ENCODE assay signal across 1 fruit fly cellular context in the genomic region with DNA sequence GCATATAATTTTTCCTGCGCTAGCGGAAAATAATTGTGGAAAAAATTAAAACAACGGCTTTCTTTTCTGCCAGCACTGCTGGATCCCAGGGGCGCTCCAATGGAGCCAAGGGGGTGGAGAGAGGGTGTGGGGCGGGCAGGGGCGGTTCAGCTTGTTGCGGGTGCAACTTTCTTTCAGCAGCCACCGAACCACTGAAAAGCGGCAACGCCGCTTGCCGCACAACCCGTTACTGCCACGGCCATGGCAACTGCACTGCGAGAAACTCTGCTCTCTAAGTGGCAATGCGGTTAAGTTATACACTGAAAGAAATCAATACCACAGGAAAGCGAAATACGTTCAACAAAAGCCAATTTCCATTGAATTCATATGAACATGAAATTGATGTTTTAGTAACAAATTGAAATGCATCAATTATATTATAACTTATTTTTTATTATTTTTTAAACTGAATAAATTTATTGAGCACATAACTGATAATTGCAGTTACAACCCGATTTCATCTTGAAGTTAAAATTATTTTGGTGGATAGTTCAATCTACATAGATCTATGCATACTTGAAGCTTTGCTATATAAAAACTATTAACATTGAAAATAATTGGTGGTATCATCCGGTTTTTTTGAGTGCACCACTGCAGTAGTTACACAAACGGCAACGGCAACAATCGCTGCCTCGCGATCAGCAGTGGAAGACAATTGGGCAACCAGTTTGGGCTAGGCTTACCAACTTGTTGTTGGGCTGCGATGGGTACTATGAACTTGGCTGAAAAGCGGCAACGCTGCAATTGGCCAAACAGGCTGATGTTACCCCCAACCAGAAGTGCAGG.
TF ChIP-seq lines count a peak whose summit lies in the region.

No protein-coding gene starts in this region.

TF ChIP-seq in whole organism, embryonic, 481 proteins besides CTCF, POLR2A, EP300 and RAD21 (continued from another document and continues in another):
- TF ChIP-seq rib (GFP tag; IDR thresholded peaks at IDR 0.05; lab: Robert Waterston, UW) (peak; percentile 77), Oli (tag; optimal IDR thresholded peaks at IDR 0.05; lab: Kevin White, UChicago) (peak; percentile 80), Hmx (GFP tag; optimal IDR thresholded peaks at IDR 0.05; lab: Kevin White, UChicago) (no peak), sug (tag; optimal IDR thresholded peaks at IDR 0.05; lab: Kevin White, UChicago) (peak; percentile 66), CG13296 (GFP tag; optimal IDR thresholded peaks at IDR 0.05; lab: Kevin White, UChicago) (peak; percentile 76), CG4617 (GFP tag; optimal IDR thresholded peaks at IDR 0.05; lab: Kevin White, UChicago; ENCODE audit: borderline replicate concordance) (peak; percentile 49), CG1529 (GFP tag; optimal IDR thresholded peaks at IDR 0.05; lab: Kevin White, UChicago) (peak; percentile 76), CG10431 (GFP tag; optimal IDR thresholded peaks at IDR 0.05; lab: Kevin White, UChicago) (peak; percentile 26), HLHmδ (GFP tag; optimal IDR thresholded peaks at IDR 0.05; lab: Kevin White, UChicago) (peak; percentile 34), Hmr (GFP tag; optimal IDR thresholded peaks at IDR 0.05; lab: Kevin White, UChicago) (peak; percentile 66), HmgZ (tag; optimal IDR thresholded peaks at IDR 0.05; lab: Kevin White, UChicago) (peak; percentile 13), Ptx1 (GFP tag; IDR thresholded peaks at IDR 0.05; lab: Robert Waterston, UW) (peak; percentile 64), Ets65A (GFP tag; lab: Kevin White, UChicago) (peak; percentile 76), salm (tag; optimal IDR thresholded peaks at IDR 0.05; lab: Kevin White, UChicago) (peak; percentile 10), CG10565 (GFP tag; optimal IDR thresholded peaks at IDR 0.05; lab: Kevin White, UChicago) (peak; percentile 19), CG7372 (GFP tag; IDR thresholded peaks at IDR 0.05; lab: Robert Waterston, UW) (peak; percentile 74), CG15073 (GFP tag; optimal IDR thresholded peaks at IDR 0.05; lab: Kevin White, UChicago) (no peak), HLH3B (GFP tag; IDR thresholded peaks at IDR 0.05; lab: Robert Waterston, UW) (peak; percentile 65), CG10959 (GFP tag; IDR thresholded peaks at IDR 0.05; lab: Robert Waterston, UW) (peak; percentile 52), Hr3 (GFP tag; optimal IDR thresholded peaks at IDR 0.05; lab: Kevin White, UChicago) (peak; percentile 80), CG9797 (GFP tag; optimal IDR thresholded peaks at IDR 0.05; lab: Kevin White, UChicago) (peak; percentile 20), CG34376 (GFP tag; optimal IDR thresholded peaks at IDR 0.05; lab: Kevin White, UChicago) (peak; percentile 32), TFAM (GFP tag; optimal IDR thresholded peaks at IDR 0.05; lab: Kevin White, UChicago) (no peak), gcm (GFP tag; optimal IDR thresholded peaks at IDR 0.05; lab: Kevin White, UChicago) (peak; percentile 76), maf-S (GFP tag; optimal IDR thresholded peaks at IDR 0.05; lab: Kevin White, UChicago) (no peak), Fer3 (tag; optimal IDR thresholded peaks at IDR 0.05; lab: Kevin White, UChicago) (peak; percentile 54), Lhr (GFP tag; optimal IDR thresholded peaks at IDR 0.05; lab: Kevin White, UChicago) (peak; percentile 42), dm (GFP tag; optimal IDR thresholded peaks at IDR 0.05; lab: Kevin White, UChicago) (no peak), emc (GFP tag; optimal IDR thresholded peaks at IDR 0.05; lab: Kevin White, UChicago) (no peak), CG17829 (tag; optimal IDR thresholded peaks at IDR 0.05; lab: Kevin White, UChicago) (peak; percentile 81), toy (GFP tag; IDR thresholded peaks at IDR 0.05; lab: Robert Waterston, UW) (0 out of 2 replicates have a peak, but pooled peaks have one; percentile 35), Bteb2 (GFP tag; optimal IDR thresholded peaks at IDR 0.05; lab: Kevin White, UChicago) (peak; percentile 1), lola (GFP tag; optimal IDR thresholded peaks at IDR 0.05; lab: Kevin White, UChicago) (peak in 1 of 3 experiments; percentile 90), aop (GFP tag; IDR thresholded peaks at IDR 0.05; lab: Robert Waterston, UW) (peak; percentile 23; the same call in 1 of the 2 replicates), CG12071 (GFP tag; optimal IDR thresholded peaks at IDR 0.05; lab: Kevin White, UChicago) (peak; percentile 33), fru (optimal IDR thresholded peaks at IDR 0.05; lab: Kevin White, UChicago) (no peak), tio (GFP tag; optimal IDR thresholded peaks at IDR 0.05; lab: Kevin White, UChicago) (peak; percentile 80), Dek (tag; optimal IDR thresholded peaks at IDR 0.05; lab: Kevin White, UChicago) (peak; percentile 25), en (GFP tag; optimal IDR thresholded peaks at IDR 0.05; lab: Kevin White, UChicago) (no peak), insv (GFP tag; optimal IDR thresholded peaks at IDR 0.05; lab: Kevin White, UChicago) (peak in 1 of 2 experiments; percentile 18), CG30403 (GFP tag; optimal IDR thresholded peaks at IDR 0.05; lab: Kevin White, UChicago) (peak; percentile 89), CG12769 (tag; optimal IDR thresholded peaks at IDR 0.05; lab: Kevin White, UChicago) (peak; percentile 63), Pdp1 (GFP tag; optimal IDR thresholded peaks at IDR 0.05; lab: Kevin White, UChicago) (peak; percentile 56 to 58), odd (GFP tag; optimal IDR thresholded peaks at IDR 0.05; lab: Kevin White, UChicago) (peak; percentile 76), sob (GFP tag; IDR thresholded peaks at IDR 0.05; lab: Robert Waterston, UW) (peak; percentile 79), CG6254 (GFP tag; optimal IDR thresholded peaks at IDR 0.05; lab: Kevin White, UChicago) (peak; percentile 80), Opbp (GFP tag; IDR thresholded peaks at IDR 0.05; lab: Robert Waterston, UW; ENCODE audit: partially characterized antibody) (peak; percentile 77; the same call in 2 of the 3 replicates), CG15479 (GFP tag; optimal IDR thresholded peaks at IDR 0.05; lab: Kevin White, UChicago) (peak; percentile 61), ham (GFP tag; IDR thresholded peaks at IDR 0.05; lab: Robert Waterston, UW) (peak; percentile 59; the same call in 1 of the 2 replicates), Med (GFP tag; lab: Kevin White, UChicago) (peak; percentile 88), CG9876 (GFP tag; optimal IDR thresholded peaks at IDR 0.05; lab: Kevin White, UChicago) (no peak), CG11695 (GFP tag; IDR thresholded peaks at IDR 0.05; lab: Robert Waterston, UW) (peak; percentile 71; the same call in 2 of the 3 replicates), Sry-β (GFP tag; optimal IDR thresholded peaks at IDR 0.05; lab: Kevin White, UChicago) (peak; percentile 37), gsb (GFP tag; IDR thresholded peaks at IDR 0.05; lab: Robert Waterston, UW) (peak; percentile 65), dysf (GFP tag; IDR thresholded peaks at IDR 0.05; lab: Robert Waterston, UW) (peak; percentile 69; the same call in 1 of the 3 replicates), MTF-1 (GFP tag; optimal IDR thresholded peaks at IDR 0.05; lab: Kevin White, UChicago; ENCODE audit: borderline replicate concordance) (peak; percentile 30), phol (tag; optimal IDR thresholded peaks at IDR 0.05; lab: Kevin White, UChicago) (peak; percentile 89), CG6813 (GFP tag; optimal IDR thresholded peaks at IDR 0.05; lab: Kevin White, UChicago) (peak; percentile 64), mirr (GFP tag; optimal IDR thresholded peaks at IDR 0.05; lab: Kevin White, UChicago) (no peak), peb (GFP tag; IDR thresholded peaks at IDR 0.05; lab: Robert Waterston, UW) (peak; percentile 47; the same call in 1 of the 2 replicates), Jarid2 (GFP tag; optimal IDR thresholded peaks at IDR 0.05; lab: Kevin White, UChicago) (peak; percentile 46), dpn (GFP tag; optimal IDR thresholded peaks at IDR 0.05; lab: Kevin White, UChicago) (peak; percentile 9 to 78), eyg (GFP tag; optimal IDR thresholded peaks at IDR 0.05; lab: Kevin White, UChicago) (peak; percentile 17), schlank (tag; optimal IDR thresholded peaks at IDR 0.05; lab: Kevin White, UChicago) (peak; percentile 24), Hand (GFP tag; optimal IDR thresholded peaks at IDR 0.05; lab: Kevin White, UChicago) (peak; percentile 64), dmrt11E (tag; optimal IDR thresholded peaks at IDR 0.05; lab: Kevin White, UChicago) (peak; percentile 86), Nf-YC (tag; optimal IDR thresholded peaks at IDR 0.05; lab: Kevin White, UChicago) (peak; percentile 72), CG13287 (GFP tag; IDR thresholded peaks at IDR 0.05; lab: Robert Waterston, UW; ENCODE audit: partially characterized antibody) (no peak), ranshi (GFP tag; IDR thresholded peaks at IDR 0.05; lab: Robert Waterston, UW) (peak; percentile 63), CG13624 (GFP tag; optimal IDR thresholded peaks at IDR 0.05; lab: Kevin White, UChicago) (no peak), crp (GFP tag; optimal IDR thresholded peaks at IDR 0.05; lab: Kevin White, UChicago) (peak in 1 of 2 experiments; percentile 32), wek (GFP tag; optimal IDR thresholded peaks at IDR 0.05; lab: Kevin White, UChicago) (no peak), pum (GFP tag; optimal IDR thresholded peaks at IDR 0.05; lab: Kevin White, UChicago) (peak; percentile 8), CG15514 (GFP tag; optimal IDR thresholded peaks at IDR 0.05; lab: Kevin White, UChicago) (peak; percentile 41), MBD-R2 (GFP tag; IDR thresholded peaks at IDR 0.05; lab: Robert Waterston, UW) (peak; percentile 56), CG7839 (tag; optimal IDR thresholded peaks at IDR 0.05; lab: Kevin White, UChicago) (peak; percentile 82), Hsf (GFP tag; optimal IDR thresholded peaks at IDR 0.05; lab: Kevin White, UChicago) (peak; percentile 60), Dp (GFP tag; optimal IDR thresholded peaks at IDR 0.05; lab: Kevin White, UChicago) (no peak), Eip74EF (GFP tag; optimal IDR thresholded peaks at IDR 0.05; lab: Kevin White, UChicago) (peak in 1 of 2 experiments; percentile 79), CG9437 (GFP tag; optimal IDR thresholded peaks at IDR 0.05; lab: Kevin White, UChicago) (peak; percentile 78), CG8089 (GFP tag; optimal IDR thresholded peaks at IDR 0.05; lab: Kevin White, UChicago) (peak; percentile 20), Stat92E (GFP tag; optimal IDR thresholded peaks at IDR 0.05; lab: Kevin White, UChicago) (peak in 1 of 3 experiments; percentile 86), Fer2 (tag; optimal IDR thresholded peaks at IDR 0.05; lab: Kevin White, UChicago) (no peak), zf30C (GFP tag; optimal IDR thresholded peaks at IDR 0.05; lab: Kevin White, UChicago) (peak; percentile 97), CoRest (tag; optimal IDR thresholded peaks at IDR 0.05; lab: Kevin White, UChicago) (peak; percentile 91), CG9215 (GFP tag; IDR thresholded peaks at IDR 0.05; lab: Robert Waterston, UW) (peak; percentile 64; the same call in 1 of the 2 replicates), gro (GFP tag; optimal IDR thresholded peaks at IDR 0.05; lab: Kevin White, UChicago) (no peak), HLH54F (GFP tag; optimal IDR thresholded peaks at IDR 0.05; lab: Kevin White, UChicago) (no peak), CG14860 (GFP tag; IDR thresholded peaks at IDR 0.05; lab: Robert Waterston, UW; ENCODE audit: partially characterized antibody) (no peak; the same call in 2 of the 3 replicates), CG4328 (GFP tag; optimal IDR thresholded peaks at IDR 0.05; lab: Kevin White, UChicago) (peak; percentile 71), stwl (tag; optimal IDR thresholded peaks at IDR 0.05; lab: Kevin White, UChicago) (no peak), CG3407 (GFP tag; optimal IDR thresholded peaks at IDR 0.05; lab: Kevin White, UChicago) (peak; percentile 100), Sox100B (GFP tag; optimal IDR thresholded peaks at IDR 0.05; lab: Kevin White, UChicago) (peak; percentile 92), CG3163 (GFP tag; optimal IDR thresholded peaks at IDR 0.05; lab: Kevin White, UChicago) (peak; percentile 10), fu2 (GFP tag; optimal IDR thresholded peaks at IDR 0.05; lab: Kevin White, UChicago) (no peak), CG32772 (GFP tag; IDR thresholded peaks at IDR 0.05; lab: Robert Waterston, UW) (peak; percentile 53), CG18476 (GFP tag; optimal IDR thresholded peaks at IDR 0.05; lab: Kevin White, UChicago) (peak; percentile 75), btn (GFP tag; optimal IDR thresholded peaks at IDR 0.05; lab: Kevin White, UChicago) (no peak), Meics (GFP tag; optimal IDR thresholded peaks at IDR 0.05; lab: Kevin White, UChicago) (peak; percentile 79), so (GFP tag; IDR thresholded peaks at IDR 0.05; lab: Robert Waterston, UW) (peak; percentile 60; the same call in 2 of the 3 replicates), sc (optimal IDR thresholded peaks at IDR 0.05; lab: Kevin White, UChicago) (no peak), sc (GFP tag; optimal IDR thresholded peaks at IDR 0.05; lab: Kevin White, UChicago) (peak; percentile 79), Drgx (GFP tag; IDR thresholded peaks at IDR 0.05; lab: Robert Waterston, UW) (peak; percentile 81), NFAT (GFP tag; IDR thresholded peaks at IDR 0.05; lab: Robert Waterston, UW) (peak; percentile 87), gem (tag; optimal IDR thresholded peaks at IDR 0.05; lab: Kevin White, UChicago) (peak; percentile 89), CG12236 (GFP tag; optimal IDR thresholded peaks at IDR 0.05; lab: Kevin White, UChicago) (peak; percentile 11), otp (GFP tag; IDR thresholded peaks at IDR 0.05; lab: Robert Waterston, UW) (peak; percentile 88), Aef1 (GFP tag; IDR thresholded peaks at IDR 0.05; lab: Robert Waterston, UW) (peak; percentile 38; the same call in 2 of the 3 replicates), CG4404 (GFP tag; IDR thresholded peaks at IDR 0.05; lab: Robert Waterston, UW) (no peak; the same call in 1 of the 2 replicates), CG3995 (GFP tag; optimal IDR thresholded peaks at IDR 0.05; lab: Kevin White, UChicago) (peak; percentile 10), CG10274 (GFP tag; optimal IDR thresholded peaks at IDR 0.05; lab: Kevin White, UChicago) (peak; percentile 58), tap (tag; optimal IDR thresholded peaks at IDR 0.05; lab: Kevin White, UChicago) (peak; percentile 64), esg (GFP tag; conservative IDR thresholded peaks at IDR 0.05; lab: Robert Waterston, UW) (0 out of 2 replicates have a peak, but pooled peaks have one; percentile 40), ash1 (GFP tag; optimal IDR thresholded peaks at IDR 0.05; lab: Kevin White, UChicago) (no peak), gce (GFP tag; IDR thresholded peaks at IDR 0.05; lab: Robert Waterston, UW) (peak; percentile 45; the same call in 1 of the 3 replicates), croc (GFP tag; conservative IDR thresholded peaks at IDR 0.05; lab: Robert Waterston, UW) (peak; percentile 49; the same call in 2 of the 3 replicates), CG11456 (GFP tag; IDR thresholded peaks at IDR 0.05; lab: Robert Waterston, UW) (peak; percentile 84), fd64A (GFP tag; optimal IDR thresholded peaks at IDR 0.05; lab: Kevin White, UChicago) (peak; percentile 14)
